Worm (Caenorhabditis elegans) whole organism, late embryonic: ENCODE results near the gene fat-2.

Source experiments
- C08G9.2 ChIP-seq: sonication (generic microtip); optimal IDR thresholded peaks from 2 replicates; lab custom pipeline; 2016; ENCODE audit warnings: mild to moderate bottlenecking, missing genetic modification characterization, moderate library complexity, missing compliant biosample characterization
- F13H6.1 ChIP-seq: sonication (generic microtip); optimal IDR thresholded peaks from 2 replicates; lab custom pipeline; 2016; ENCODE audit warnings: missing genetic modification characterization, missing compliant biosample characterization
- K02D7.2 ChIP-seq: sonication (generic microtip); optimal IDR thresholded peaks from 2 replicates; lab custom pipeline; 2017; ENCODE audit warnings: mild to moderate bottlenecking, missing genetic modification characterization, missing compliant biosample characterization
- Y22D7AL.16 ChIP-seq: sonication (generic microtip); optimal IDR thresholded peaks from 2 replicates; lab custom pipeline; 2016; ENCODE audit warnings: missing genetic modification characterization, missing compliant biosample characterization
- ahr-1 ChIP-seq: sonication (generic microtip); optimal IDR thresholded peaks from 2 replicates; lab custom pipeline; 2016; ENCODE audit warnings: missing genetic modification characterization, missing compliant biosample characterization
- ama-1 ChIP-seq: fragments of 150-350 bp; optimal IDR thresholded peaks from 2 replicates; lab custom pipeline; 2014
- ceh-14 ChIP-seq: sonication (generic microtip); optimal IDR thresholded peaks from 2 replicates; lab custom pipeline; 2016; ENCODE audit warnings: missing genotype, missing genetic modification characterization, missing compliant biosample characterization
- ceh-18 ChIP-seq: sonication (generic microtip); optimal IDR thresholded peaks from 2 replicates; lab custom pipeline; 2016; ENCODE audit warnings: missing genetic modification characterization, missing compliant biosample characterization
- ceh-31 ChIP-seq: sonication (generic microtip); optimal IDR thresholded peaks from 2 replicates; lab custom pipeline; 2016; ENCODE audit warnings: missing genetic modification characterization, missing compliant biosample characterization
- ceh-34 ChIP-seq: sonication (generic microtip); optimal IDR thresholded peaks from 2 replicates; lab custom pipeline; 2016; ENCODE audit warnings: mild to moderate bottlenecking, missing genetic modification characterization, missing compliant biosample characterization
- ceh-6 ChIP-seq: fragments of 200-800 bp; sonication (Bioruptor generic); optimal IDR thresholded peaks from 2 replicates; lab custom pipeline; 2018; ENCODE audit warnings: mild to moderate bottlenecking, missing genetic modification characterization, missing compliant biosample characterization
- ceh-9 ChIP-seq: sonication (generic microtip); optimal IDR thresholded peaks from 2 replicates; lab custom pipeline; 2016; ENCODE audit warnings: mild to moderate bottlenecking, missing genetic modification characterization, inconsistent platforms, missing compliant biosample characterization
- dmd-4 ChIP-seq: sonication (generic microtip); optimal IDR thresholded peaks from 2 replicates; lab custom pipeline; 2016; ENCODE audit warnings: borderline replicate concordance, missing genetic modification characterization, missing compliant biosample characterization
- ets-4 ChIP-seq: sonication (generic microtip); optimal IDR thresholded peaks from 2 replicates; lab custom pipeline; 2016; ENCODE audit warnings: missing genetic modification characterization, missing compliant biosample characterization
- fkh-10 ChIP-seq: fragments of 150-350 bp; optimal IDR thresholded peaks from 2 replicates; lab custom pipeline; 2014; ENCODE audit warnings: missing biosample characterization, missing genetic modification reagents, missing genetic modification characterization
- hlh-13 ChIP-seq: fragments of 200-800 bp; sonication (Bioruptor generic); optimal IDR thresholded peaks from 2 replicates; lab custom pipeline; 2018; ENCODE audit warnings: mild to moderate bottlenecking, missing genetic modification characterization, missing compliant biosample characterization
- hlh-15 ChIP-seq: sonication (generic microtip); optimal IDR thresholded peaks from 2 replicates; lab custom pipeline; 2016; ENCODE audit warnings: missing genetic modification characterization, missing compliant biosample characterization
- hlh-6 ChIP-seq: sonication (generic microtip); optimal IDR thresholded peaks from 2 replicates; lab custom pipeline; 2016; ENCODE audit warnings: missing genotype, missing genetic modification characterization, missing compliant biosample characterization
- nfya-1 ChIP-seq: sonication (generic microtip); optimal IDR thresholded peaks from 2 replicates; lab custom pipeline; 2017; ENCODE audit warnings: missing genetic modification characterization, mild to moderate bottlenecking, missing compliant biosample characterization, antibody characterized with exemption, moderate library complexity
- nhr-11 ChIP-seq: fragments of 150-350 bp; optimal IDR thresholded peaks from 2 replicates; lab custom pipeline; 2014; ENCODE audit warnings: missing biosample characterization, missing genetic modification characterization
- nhr-232 ChIP-seq: sonication (generic microtip); optimal IDR thresholded peaks from 2 replicates; lab custom pipeline; 2016; ENCODE audit warnings: missing genetic modification characterization, missing compliant biosample characterization
- odd-2 ChIP-seq: sonication (generic microtip); optimal IDR thresholded peaks from 2 replicates; lab custom pipeline; 2017; ENCODE audit warnings: antibody characterized with exemption, mild to moderate bottlenecking, missing genetic modification characterization, missing compliant biosample characterization
- pat-9 ChIP-seq: fragments of 200-800 bp; sonication (Bioruptor generic); optimal IDR thresholded peaks from 2 replicates; lab custom pipeline; 2018; ENCODE audit warnings: mild to moderate bottlenecking, missing genetic modification characterization, moderate library complexity, missing compliant biosample characterization
- pqm-1 ChIP-seq: sonication (generic microtip); optimal IDR thresholded peaks from 2 replicates; lab custom pipeline; 2016; ENCODE audit warnings: missing genetic modification characterization, missing compliant biosample characterization
- pros-1 ChIP-seq: fragments of 150-350 bp; optimal IDR thresholded peaks from 2 replicates; lab custom pipeline; 2014; ENCODE audit warnings: missing biosample characterization, missing genetic modification reagents, missing genetic modification characterization
- ref-2 ChIP-seq: sonication (generic microtip); optimal IDR thresholded peaks from 2 replicates; lab custom pipeline; 2016; ENCODE audit warnings: missing genetic modification characterization, missing compliant biosample characterization
- sdc-2 ChIP-seq: sonication (generic microtip); optimal IDR thresholded peaks from 2 replicates; lab custom pipeline; 2016; ENCODE audit warnings: missing genotype, missing genetic modification characterization, missing compliant biosample characterization
- sox-4 ChIP-seq: sonication (generic microtip); optimal IDR thresholded peaks from 2 replicates; lab custom pipeline; 2017; ENCODE audit warnings: mild to moderate bottlenecking, missing genetic modification characterization, inconsistent platforms, missing compliant biosample characterization

The fat-2 gene

ce11 chrIV:13300109-13300508 is 23.6 kb upstream of the fat-2 start, which contains the start of gene kdp-1:
Gene kdp-1, plus strand, starts transcription at chrIV:13300188.
- TF ChIP-seq ref-2 (tag; lab: Kevin White, UChicago) (no peak), ama-1 (lab: Kevin White, UChicago) (no peak), ahr-1 (tag; lab: Kevin White, UChicago) (no peak), hlh-6 (tag; lab: Kevin White, UChicago) (no peak), C08G9.2 (no peak), ceh-31 (tag; lab: Kevin White, UChicago) (no peak), nhr-232 (tag; lab: Kevin White, UChicago) (no peak), pros-1 (tag; lab: Kevin White, UChicago) (no peak), dmd-4 (tag; lab: Kevin White, UChicago) (no peak), ceh-14 (no peak), ceh-6 (GFP tag; lab: Kevin White, UChicago) (no peak), F13H6.1 (no peak), ets-4 (no peak), ceh-18 (no peak), hlh-13 (GFP tag; lab: Kevin White, UChicago) (no peak), sox-4 (no peak), nhr-11 (tag; lab: Kevin White, UChicago) (no peak), Y22D7AL.16 (tag; lab: Kevin White, UChicago) (no peak)

ce11 chrIV:13300591-13300990 is 23.1 kb upstream of the fat-2 start, which contains the start of gene csn-6:
Gene csn-6, plus strand, starts transcription at chrIV:13300824.
- no peak for TF ChIP-seq pqm-1 (tag; lab: Kevin White, UChicago)

- no peak for TF ChIP-seq sdc-2 (tag; lab: Kevin White, UChicago)
- TF ChIP-seq dmd-4 (tag; lab: Kevin White, UChicago): no peak
- no peak for TF ChIP-seq fkh-10
- TF ChIP-seq hlh-15 (tag; lab: Kevin White, UChicago): no peak
- TF ChIP-seq hlh-13 (GFP tag; lab: Kevin White, UChicago): no peak
- no peak for TF ChIP-seq K02D7.2 (tag; lab: Kevin White, UChicago)
- TF ChIP-seq ceh-18: no peak
- no peak for TF ChIP-seq ceh-14
- no peak for TF ChIP-seq pros-1 (tag; lab: Kevin White, UChicago)
Observed at ce11 chrIV:13303442-13303841, 20.2 kb upstream of the fat-2 start, which contains the start of gene Y67H2A.7. Gene Y67H2A.7, plus strand, starts transcription at chrIV:13303742.

- TF ChIP-seq ceh-6 (GFP tag; lab: Kevin White, UChicago): no peak
- peak; percentile 62 for TF ChIP-seq nfya-1 (tag; lab: Kevin White, UChicago)
Observed at ce11 chrIV:13304786-13305185, 18.9 kb upstream of the fat-2 start.

- TF ChIP-seq ceh-34 (tag; lab: Kevin White, UChicago): no peak
- TF ChIP-seq nfya-1 (tag; lab: Kevin White, UChicago): peak; percentile 64
Observed at ce11 chrIV:13309636-13310035, 14.0 kb upstream of the fat-2 start.

- TF ChIP-seq ceh-14 (no peak), nhr-11 (tag; lab: Kevin White, UChicago) (no peak), nfya-1 (tag; lab: Kevin White, UChicago) (peak; percentile 11), ahr-1 (tag; lab: Kevin White, UChicago) (no peak)
Observed at ce11 chrIV:13311331-13312034, 12.2 kb upstream of the fat-2 start.

ce11 chrIV:13313156-13313555 is 10.5 kb upstream of the fat-2 start:
- TF ChIP-seq F13H6.1: no peak
- TF ChIP-seq odd-2 (tag; lab: Kevin White, UChicago): no peak
- TF ChIP-seq pat-9 (tag; lab: Kevin White, UChicago): no peak
- no peak for TF ChIP-seq ref-2 (tag; lab: Kevin White, UChicago)
- TF ChIP-seq ceh-34 (tag; lab: Kevin White, UChicago): no peak
- no peak for TF ChIP-seq ama-1 (lab: Kevin White, UChicago)
- no peak for TF ChIP-seq ceh-9 (tag; lab: Kevin White, UChicago)
- TF ChIP-seq hlh-13 (GFP tag; lab: Kevin White, UChicago): no peak
